Fruit fly (Drosophila melanogaster) whole organism, embryonic: ENCODE data around the gene CG6356.

Source experiments
- Asciz ChIP-seq: fragments of 200-800 bp; sonication (Bioruptor generic); optimal IDR thresholded peaks from 2 replicates; lab custom pipeline; 2017; ENCODE audit warnings: missing biosample characterization, mild to moderate bottlenecking, missing genetic modification characterization, missing genetic modification reagents
- BEAF-32 ChIP-seq: fragments of 200-800 bp; sonication (Bioruptor generic); optimal IDR thresholded peaks from 3 replicates; lab custom pipeline; 2017; ENCODE audit warnings: missing biosample characterization, missing genetic modification characterization, mild to moderate bottlenecking, moderate library complexity, missing genetic modification reagents
- CG10654 ChIP-seq: fragments of 200-800 bp; sonication (Bioruptor generic); optimal IDR thresholded peaks from 2 replicates; lab custom pipeline; 2016; ENCODE audit warnings: missing biosample characterization, missing genetic modification characterization
- CG10979 ChIP-seq: fragments of 200-800 bp; sonication (Bioruptor generic); optimal IDR thresholded peaks from 2 replicates; lab custom pipeline; 2018; ENCODE audit warnings: missing biosample characterization, mild to moderate bottlenecking, missing genetic modification characterization, moderate library complexity
- CG1233 ChIP-seq: fragments of 200-800 bp; sonication (Bioruptor generic); optimal IDR thresholded peaks from 4 replicates; lab custom pipeline; 2018; ENCODE audit warnings: missing biosample characterization, mild to moderate bottlenecking, missing genetic modification characterization
- CG13287 ChIP-seq: fragments of 200-800 bp; sonication (Bioruptor generic); IDR thresholded peaks from 2 replicates; pipeline ENCODE4 v1.3.6; 2022; ENCODE audit warnings: missing biosample characterization, missing genetic modification characterization; ENCODE audit not compliant: partially characterized antibody
- CG14014 ChIP-seq: fragments of 200-800 bp; sonication (Bioruptor generic); IDR thresholded peaks from 2 replicates; pipeline ENCODE4 v1.3.6; 2022; ENCODE audit warnings: missing biosample characterization, missing genetic modification characterization
- CG14860 ChIP-seq: fragments of 200-800 bp; sonication (Bioruptor generic); IDR thresholded peaks from 3 replicates; pipeline ENCODE4 v1.3.6; 2022; ENCODE audit warnings: missing biosample characterization, missing genetic modification characterization; ENCODE audit not compliant: partially characterized antibody
- CG17186 ChIP-seq: fragments of 200-800 bp; sonication (Bioruptor generic); optimal IDR thresholded peaks from 3 replicates; lab custom pipeline; 2017; ENCODE audit warnings: missing biosample characterization, missing genetic modification reagents, missing genetic modification characterization
- CG17385 ChIP-seq: fragments of 200-800 bp; sonication (Bioruptor generic); optimal IDR thresholded peaks from 3 replicates; lab custom pipeline; 2018; ENCODE audit warnings: missing biosample characterization, mild to moderate bottlenecking, missing genetic modification characterization
- CG17568 ChIP-seq: fragments of 200-800 bp; sonication (Bioruptor generic); optimal IDR thresholded peaks from 2 replicates; lab custom pipeline; 2018; ENCODE audit warnings: missing biosample characterization, mild to moderate bottlenecking, missing genetic modification characterization, moderate library complexity
- CG2116 ChIP-seq: fragments of 200-800 bp; sonication (Bioruptor generic); optimal IDR thresholded peaks from 3 replicates; lab custom pipeline; 2018; ENCODE audit warnings: missing biosample characterization, mild to moderate bottlenecking, missing genetic modification characterization
- CG2120 ChIP-seq: fragments of 200-800 bp; sonication (Bioruptor generic); optimal IDR thresholded peaks from 3 replicates; lab custom pipeline; 2016; ENCODE audit warnings: missing biosample characterization, missing genetic modification characterization
- CG31365 ChIP-seq: fragments of 200-800 bp; sonication (Bioruptor generic); optimal IDR thresholded peaks from 2 replicates; lab custom pipeline; 2018; ENCODE audit warnings: missing biosample characterization, mild to moderate bottlenecking, missing genetic modification characterization
- CG3163 ChIP-seq: fragments of 200-800 bp; sonication (Bioruptor generic); optimal IDR thresholded peaks from 3 replicates; lab custom pipeline; 2016; ENCODE audit warnings: missing biosample characterization, missing genetic modification characterization
- CG32767 ChIP-seq: fragments of 200-800 bp; sonication (Bioruptor generic); IDR thresholded peaks from 2 replicates; pipeline ENCODE4 v1.3.6; 2022; ENCODE audit warnings: missing biosample characterization, missing genetic modification characterization
- CG3407 ChIP-seq: fragments of 200-800 bp; sonication (Bioruptor generic); optimal IDR thresholded peaks from 2 replicates; lab custom pipeline; 2018; ENCODE audit warnings: missing biosample characterization, mild to moderate bottlenecking, missing genetic modification characterization
- CG4707 ChIP-seq: fragments of 200-800 bp; sonication (Bioruptor generic); optimal IDR thresholded peaks from 2 replicates; lab custom pipeline; 2018; ENCODE audit warnings: missing biosample characterization, mild to moderate bottlenecking, missing genetic modification characterization, moderate library complexity
- CG6272 ChIP-seq: fragments of 200-800 bp; sonication (Bioruptor generic); IDR thresholded peaks from 2 replicates; pipeline ENCODE4 v1.3.6; 2022; ENCODE audit warnings: missing biosample characterization, missing genetic modification characterization
- CG6791 ChIP-seq: fragments of 200-800 bp; sonication (Bioruptor generic); IDR thresholded peaks from 3 replicates; pipeline ENCODE4 v1.3.6; 2022; ENCODE audit warnings: missing biosample characterization, missing genetic modification characterization; ENCODE audit not compliant: partially characterized antibody
- CG7786 ChIP-seq: fragments of 200-800 bp; sonication (Bioruptor generic); optimal IDR thresholded peaks from 2 replicates; lab custom pipeline; 2016; ENCODE audit warnings: missing biosample characterization, missing genetic modification characterization
- CG9797 ChIP-seq: fragments of 200-800 bp; sonication (Bioruptor generic); optimal IDR thresholded peaks from 3 replicates; lab custom pipeline; 2018; ENCODE audit warnings: missing biosample characterization, mild to moderate bottlenecking, missing genetic modification characterization
- CG9876 ChIP-seq: fragments of 200-800 bp; sonication (Bioruptor generic); optimal IDR thresholded peaks from 2 replicates; lab custom pipeline; 2016; ENCODE audit warnings: missing biosample characterization, missing genetic modification characterization
- CoRest ChIP-seq: fragments of 200-800 bp; sonication (Bioruptor generic); optimal IDR thresholded peaks from 3 replicates; lab custom pipeline; 2018; ENCODE audit warnings: missing biosample characterization, mild to moderate bottlenecking, missing genetic modification characterization, moderate library complexity
- Doc3 ChIP-seq: fragments of 200-800 bp; sonication (Bioruptor generic); IDR thresholded peaks from 3 replicates; pipeline ENCODE4 v1.3.6; 2022; ENCODE audit warnings: missing biosample characterization, missing genetic modification characterization; ENCODE audit not compliant: partially characterized antibody
- Dp ChIP-seq: fragments of 200-800 bp; sonication (Bioruptor generic); optimal IDR thresholded peaks from 2 replicates; lab custom pipeline; 2018; ENCODE audit warnings: missing biosample characterization, mild to moderate bottlenecking, missing genetic modification characterization, moderate library complexity
- Drgx ChIP-seq: fragments of 200-800 bp; sonication (Bioruptor generic); IDR thresholded peaks from 2 replicates; pipeline ENCODE4 v1.3.6; 2022; ENCODE audit warnings: missing biosample characterization, missing genetic modification characterization
- MBD-R2 ChIP-seq: fragments of 200-800 bp; sonication (Bioruptor generic); IDR thresholded peaks from 2 replicates; pipeline ENCODE4 v1.3.6; 2022; ENCODE audit warnings: missing biosample characterization, missing genetic modification characterization
- Max ChIP-seq: fragments of 200-800 bp; sonication (Bioruptor generic); optimal IDR thresholded peaks from 2 replicates; lab custom pipeline; 2016; ENCODE audit warnings: missing biosample characterization, mild to moderate bottlenecking, missing genetic modification characterization
- NC2β ChIP-seq: fragments of 200-800 bp; sonication (Bioruptor generic); optimal IDR thresholded peaks from 2 replicates; lab custom pipeline; 2016; ENCODE audit warnings: missing biosample characterization, missing genetic modification characterization
- Nf-YA ChIP-seq: fragments of 200-800 bp; sonication (Bioruptor generic); IDR thresholded peaks from 2 replicates; pipeline ENCODE4 v1.3.6; 2022; ENCODE audit warnings: missing biosample characterization, missing genetic modification characterization
- NfI ChIP-seq: fragments of 200-800 bp; sonication (Bioruptor generic); optimal IDR thresholded peaks from 3 replicates; lab custom pipeline; 2018; ENCODE audit warnings: missing biosample characterization, mild to moderate bottlenecking, missing genetic modification characterization, moderate library complexity
- Sry-β ChIP-seq: fragments of 200-800 bp; sonication (Bioruptor generic); optimal IDR thresholded peaks from 2 replicates; lab custom pipeline; 2018; ENCODE audit warnings: missing biosample characterization, mild to moderate bottlenecking, missing genetic modification characterization, moderate library complexity
- Tbp ChIP-seq: fragments of >200 bp; optimal IDR thresholded peaks from 2 replicates; lab custom pipeline; 2018; ENCODE audit warnings: missing biosample characterization, missing genetic modification characterization
- bcd ChIP-seq: fragments of 200-800 bp; sonication (Bioruptor generic); optimal IDR thresholded peaks from 2 replicates; lab custom pipeline; 2017; ENCODE audit warnings: missing biosample characterization, mild to moderate bottlenecking, missing genetic modification characterization
- crp ChIP-seq, 2 experiments: fragments of 200-800 bp; sonication (Bioruptor generic); optimal IDR thresholded peaks; 2 replicates in 1 of 2; 3 replicates in 1 of 2; lab custom pipeline; 2017; ENCODE audit warnings: missing biosample characterization in 2 of 2, missing genetic modification characterization in 2 of 2, mild to moderate bottlenecking in 1 of 2, moderate library complexity in 1 of 2
- dpn ChIP-seq, 2 experiments: fragments of 200-800 bp; sonication (Bioruptor generic); optimal IDR thresholded peaks; 3 replicates each; lab custom pipeline; 2016; ENCODE audit warnings: missing biosample characterization in 2 of 2, missing genetic modification characterization in 2 of 2
- gem ChIP-seq: fragments of 200-800 bp; sonication (Bioruptor generic); optimal IDR thresholded peaks from 2 replicates; lab custom pipeline; 2019; ENCODE audit warnings: missing biosample characterization, mild to moderate bottlenecking, missing genetic modification characterization, moderate library complexity
- gro ChIP-seq: fragments of 200-800 bp; sonication (Bioruptor generic); optimal IDR thresholded peaks from 2 replicates; lab custom pipeline; 2016; ENCODE audit warnings: missing biosample characterization, missing genetic modification characterization
- hb ChIP-seq: fragments of 200-800 bp; sonication (Bioruptor generic); IDR thresholded peaks from 3 replicates; pipeline ENCODE4 v1.3.6; 2022; ENCODE audit warnings: missing biosample characterization, missing genetic modification characterization; ENCODE audit not compliant: partially characterized antibody
- hth ChIP-seq: fragments of >200 bp; optimal IDR thresholded peaks from 2 replicates; lab custom pipeline; 2017; ENCODE audit warnings: inconsistent platforms
- insv ChIP-seq, 2 experiments: fragments of 200-800 bp; sonication (Bioruptor generic); optimal IDR thresholded peaks; 3 replicates each; lab custom pipeline; 2016 to 2018; ENCODE audit warnings: missing biosample characterization in 2 of 2, missing genetic modification characterization in 2 of 2
- ken ChIP-seq: fragments of 200-800 bp; sonication (Bioruptor generic); IDR thresholded peaks from 3 replicates; pipeline ENCODE4 v1.3.6; 2022; ENCODE audit warnings: missing biosample characterization, missing genetic modification characterization
- mirr ChIP-seq: fragments of 200-800 bp; sonication (Bioruptor generic); optimal IDR thresholded peaks from 3 replicates; lab custom pipeline; 2018; ENCODE audit warnings: missing biosample characterization, mild to moderate bottlenecking, missing genetic modification characterization
- pho ChIP-seq: fragments of 200-800 bp; sonication (Bioruptor generic); optimal IDR thresholded peaks from 2 replicates; lab custom pipeline; 2016; ENCODE audit warnings: missing biosample characterization, missing genetic modification characterization
- pum ChIP-seq: fragments of 200-800 bp; sonication (Bioruptor generic); optimal IDR thresholded peaks from 2 replicates; lab custom pipeline; 2016; ENCODE audit warnings: missing biosample characterization, missing genetic modification characterization
- sim ChIP-seq: fragments of 200-800 bp; sonication (Bioruptor generic); IDR thresholded peaks from 2 replicates; pipeline ENCODE4 v1.3.6; 2022; ENCODE audit warnings: missing biosample characterization, missing genetic modification characterization
- unc-4 ChIP-seq: fragments of 200-800 bp; sonication (Bioruptor generic); IDR thresholded peaks from 2 replicates; pipeline ENCODE4 v1.3.6; 2022; ENCODE audit warnings: missing biosample characterization, missing genetic modification characterization; ENCODE audit not compliant: partially characterized antibody
- unpg ChIP-seq: fragments of 200-800 bp; sonication (Bioruptor generic); optimal IDR thresholded peaks from 3 replicates; lab custom pipeline; 2018; ENCODE audit warnings: missing biosample characterization, mild to moderate bottlenecking, missing genetic modification characterization, moderate library complexity
- vfl ChIP-seq: fragments of 200-800 bp; sonication (Bioruptor generic); optimal IDR thresholded peaks from 2 replicates; lab custom pipeline; 2016; ENCODE audit warnings: missing biosample characterization, missing genetic modification characterization

The CG6356 gene

DNA sequence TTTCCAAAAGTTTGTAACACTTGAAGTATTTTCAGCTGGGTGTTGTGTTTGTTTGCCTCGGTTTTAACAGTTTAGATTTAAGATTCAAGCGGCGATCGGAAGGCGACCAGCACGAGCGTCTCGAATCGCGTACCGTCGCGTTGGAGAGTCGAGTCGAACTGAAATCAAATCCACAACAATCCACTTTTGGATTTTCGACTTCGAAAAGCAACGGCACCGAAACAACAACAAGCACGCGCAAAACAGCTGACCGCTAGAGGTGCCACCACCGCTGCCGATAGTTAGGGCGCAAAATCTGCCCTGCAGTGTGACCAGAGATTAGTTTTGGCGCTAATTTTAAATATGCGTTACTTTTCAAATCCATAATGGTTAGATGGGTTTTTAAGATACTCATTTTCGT is 12.7 kb upstream of the CG6356 start, which contains the start of gene jar (continued):
- TF ChIP-seq Tbp, result no peak
- no peak for TF ChIP-seq vfl (GFP tag; lab: Kevin White, UChicago)
- TF ChIP-seq hth, result no peak
- TF ChIP-seq CG14014, result peak; percentile 33; the same call in 1 of the 2 replicates
- TF ChIP-seq CG17385 (GFP tag; lab: Kevin White, UChicago), result peak; percentile 54
- TF ChIP-seq mirr (GFP tag; lab: Kevin White, UChicago), result peak; percentile 69
- peak; percentile 29 for TF ChIP-seq CG4707 (GFP tag; lab: Kevin White, UChicago)
- peak; percentile 96 for TF ChIP-seq BEAF-32
- TF ChIP-seq CG6791 (GFP tag; lab: Robert Waterston, UW), result peak; percentile 91
- peak; percentile 24 for TF ChIP-seq unpg (GFP tag; lab: Kevin White, UChicago)
- no peak for TF ChIP-seq CG7786
- TF ChIP-seq CG13287 (GFP tag; lab: Robert Waterston, UW), result peak; percentile 95
- peak; percentile 99 for TF ChIP-seq CG9797 (GFP tag; lab: Kevin White, UChicago)
- peak in 1 of 2 experiments; percentile 7 for TF ChIP-seq dpn (GFP tag; optimal IDR thresholded peaks at IDR 0.05; lab: Kevin White, UChicago)
- peak; percentile 32 for TF ChIP-seq NC2β
- TF ChIP-seq MBD-R2 (GFP tag; lab: Robert Waterston, UW), result peak; percentile 45; the same call in 1 of the 2 replicates
- TF ChIP-seq CG6272 (GFP tag; lab: Robert Waterston, UW), result 0 out of 2 replicates have a peak, but pooled peaks have one; percentile 19
- TF ChIP-seq CG10654 (GFP tag; lab: Kevin White, UChicago), result no peak
- peak; percentile 50 for TF ChIP-seq CoRest (tag; lab: Kevin White, UChicago)
- peak; percentile 35 for TF ChIP-seq CG10979 (tag; lab: Kevin White, UChicago)
- no peak for TF ChIP-seq CG32767
- TF ChIP-seq CG2116 (GFP tag; lab: Kevin White, UChicago), result peak; percentile 83
- TF ChIP-seq CG9876 (GFP tag; lab: Kevin White, UChicago), result no peak
- peak; percentile 44 for TF ChIP-seq CG31365 (tag; lab: Kevin White, UChicago)
- TF ChIP-seq pho (GFP tag; lab: Kevin White, UChicago), result peak; percentile 12
- TF ChIP-seq Max (GFP tag; lab: Kevin White, UChicago), result no peak
- no peak for TF ChIP-seq Drgx (GFP tag; lab: Robert Waterston, UW)
- TF ChIP-seq ken (GFP tag; lab: Robert Waterston, UW), result no peak
- no peak for TF ChIP-seq NfI (GFP tag; lab: Kevin White, UChicago)
- peak; percentile 99 for TF ChIP-seq CG17186
- peak in 1 of 2 experiments; percentile 73 for TF ChIP-seq insv (GFP tag; optimal IDR thresholded peaks at IDR 0.05; lab: Kevin White, UChicago)
- TF ChIP-seq Nf-YA (GFP tag; lab: Robert Waterston, UW), result no peak
- peak; percentile 93 for TF ChIP-seq unc-4 (GFP tag; lab: Robert Waterston, UW)
- TF ChIP-seq Doc3 (GFP tag; lab: Robert Waterston, UW), result peak; percentile 80
- peak; percentile 24 for TF ChIP-seq CG1233
- TF ChIP-seq CG17568 (GFP tag; lab: Kevin White, UChicago), result no peak
- TF ChIP-seq CG14860 (GFP tag; lab: Robert Waterston, UW), result no peak; the same call in 2 of the 3 replicates
- TF ChIP-seq bcd, result no peak
- no peak for TF ChIP-seq sim (GFP tag; lab: Robert Waterston, UW)
- TF ChIP-seq hb, result peak; percentile 70
- TF ChIP-seq pum (GFP tag; lab: Kevin White, UChicago), result no peak
- peak; percentile 45 for TF ChIP-seq Asciz (GFP tag; lab: Kevin White, UChicago)
- peak; percentile 100 for TF ChIP-seq Dp
- TF ChIP-seq CG2120 (GFP tag; lab: Kevin White, UChicago), result peak; percentile 11
- TF ChIP-seq CG3407 (GFP tag; lab: Kevin White, UChicago), result no peak
- TF ChIP-seq gro (GFP tag; lab: Kevin White, UChicago), result peak; percentile 32
- peak; percentile 42 for TF ChIP-seq Sry-β (GFP tag; lab: Kevin White, UChicago)
- TF ChIP-seq CG3163, result no peak
- no peak for TF ChIP-seq gem (tag; lab: Kevin White, UChicago)
- TF ChIP-seq crp (GFP tag; optimal IDR thresholded peaks at IDR 0.05; lab: Kevin White, UChicago), result peak; percentile 92 to 100
